Fruit fly (Drosophila melanogaster): ENCODE measurements around the gene CG14903.

CG14903 gene

dm6 chr3R:16524178-16524577 is 49.4 kb downstream of the CG14903 start:
- TF ChIP-seq CG8119 (GFP tag; IDR thresholded peaks at IDR 0.05) (peak; percentile 92), Blimp-1 (GFP tag; optimal IDR thresholded peaks at IDR 0.05) (peak; percentile 53), CG8319 (GFP tag; optimal IDR thresholded peaks at IDR 0.05) (peak; percentile 9), CG15336 (GFP tag; IDR thresholded peaks at IDR 0.05) (peak; percentile 90), CG1621 (tag; optimal IDR thresholded peaks at IDR 0.05) (no peak), CG11762 (GFP tag; optimal IDR thresholded peaks at IDR 0.05; ENCODE audit: insufficient read depth) (peak; percentile 84), Smox (GFP tag; optimal IDR thresholded peaks at IDR 0.05) (peak; percentile 49), CG7368 (GFP tag; optimal IDR thresholded peaks at IDR 0.05) (peak; percentile 28), cyc (GFP tag; optimal IDR thresholded peaks at IDR 0.05) (peak; percentile 74), Sox14 (GFP tag; optimal IDR thresholded peaks at IDR 0.05) (peak; percentile 5), ss (GFP tag; optimal IDR thresholded peaks at IDR 0.05) (peak; percentile 10 to 82), vri (GFP tag; optimal IDR thresholded peaks at IDR 0.05) (no peak), CG31627 (GFP tag; optimal IDR thresholded peaks at IDR 0.05) (peak; percentile 36), salr (GFP tag; optimal IDR thresholded peaks at IDR 0.05) (peak in 1 of 2 experiments; percentile 66), CG6854 (GFP tag; optimal IDR thresholded peaks at IDR 0.05) (no peak), CG9139 (GFP tag; optimal IDR thresholded peaks at IDR 0.05) (no peak), acj6 (GFP tag; optimal IDR thresholded peaks at IDR 0.05) (peak; percentile 57), OdsH (GFP tag; optimal IDR thresholded peaks at IDR 0.05) (peak; percentile 59), spab (GFP tag; optimal IDR thresholded peaks at IDR 0.05) (peak; percentile 73), dsx (GFP tag; optimal IDR thresholded peaks at IDR 0.05; ENCODE audit: poor library complexity, severe bottlenecking) (peak; percentile 83), Ets21C (GFP tag; optimal IDR thresholded peaks at IDR 0.05) (peak; percentile 48), CG3919 (GFP tag; optimal IDR thresholded peaks at IDR 0.05) (peak; percentile 82), Gug (GFP tag; IDR thresholded peaks at IDR 0.05) (peak; percentile 69), eg (GFP tag; IDR thresholded peaks at IDR 0.05) (peak; percentile 87), lz (GFP tag; optimal IDR thresholded peaks at IDR 0.05) (peak; percentile 64), Lpt (GFP tag; optimal IDR thresholded peaks at IDR 0.05) (peak; percentile 94), Hr38 (GFP tag; optimal IDR thresholded peaks at IDR 0.05) (no peak), dac (GFP tag; optimal IDR thresholded peaks at IDR 0.05) (peak; percentile 14), fd59A (GFP tag; optimal IDR thresholded peaks at IDR 0.05) (no peak), CG8632 (GFP tag; optimal IDR thresholded peaks at IDR 0.05) (peak; percentile 59), achi (GFP tag; optimal IDR thresholded peaks at IDR 0.05) (peak; percentile 68), CG11902 (GFP tag; optimal IDR thresholded peaks at IDR 0.05) (peak; percentile 59), Hr4 (GFP tag; optimal IDR thresholded peaks at IDR 0.05) (peak; percentile 72), Ets96B (tag; optimal IDR thresholded peaks at IDR 0.05) (peak; percentile 92), CG10669 (GFP tag; optimal IDR thresholded peaks at IDR 0.05) (peak; percentile 81), CG32006 (GFP tag; optimal IDR thresholded peaks at IDR 0.05) (peak; percentile 74), CG6808 (GFP tag; optimal IDR thresholded peaks at IDR 0.05) (peak; percentile 67), CG11294 (GFP tag; IDR thresholded peaks at IDR 0.05) (peak; percentile 71), fd85E (GFP tag; optimal IDR thresholded peaks at IDR 0.05) (peak; percentile 71), CG3032 (tag; optimal IDR thresholded peaks at IDR 0.05) (peak; percentile 83), CG6276 (GFP tag; optimal IDR thresholded peaks at IDR 0.05) (peak; percentile 59), Eip75B (GFP tag; optimal IDR thresholded peaks at IDR 0.05) (peak; percentile 81), CG6163 (GFP tag; IDR thresholded peaks at IDR 0.05) (peak; percentile 94), fkh (GFP tag; optimal IDR thresholded peaks at IDR 0.05) (no peak), Eip78C (GFP tag) (peak; percentile 89), svp (GFP tag) (peak; percentile 81), CG34406 (GFP tag; optimal IDR thresholded peaks at IDR 0.05) (peak; percentile 55), net (GFP tag; optimal IDR thresholded peaks at IDR 0.05) (peak; percentile 57), Met (GFP tag; optimal IDR thresholded peaks at IDR 0.05) (peak; percentile 78), CG6792 (GFP tag; optimal IDR thresholded peaks at IDR 0.05) (peak; percentile 66), Hr39 (GFP tag; optimal IDR thresholded peaks at IDR 0.05) (peak; percentile 56), Eip93F (GFP tag; optimal IDR thresholded peaks at IDR 0.05) (no peak)

Measured in whole organism, prepupa.